Fruit fly (Drosophila melanogaster) whole organism, prepupa: ENCODE results near the gene CG11035.
"Not testable (repeated sequence)": the region's sequence is repeated elsewhere in the genome, so short reads cannot be mapped to it uniquely, and the experiment has no call there.

Experiments used
- CG6163 ChIP-seq: fragments of 200-800 bp; sonication (Bioruptor generic); IDR thresholded peaks from 3 replicates; pipeline ENCODE4 v1.3.6; 2022; ENCODE audit warnings: missing biosample characterization, missing genetic modification characterization
- CG6854 ChIP-seq: fragments of 200-800 bp; sonication (Bioruptor generic); optimal IDR thresholded peaks from 2 replicates; lab custom pipeline; 2017; ENCODE audit warnings: missing biosample characterization, mild to moderate bottlenecking, missing genetic modification characterization
- CG8632 ChIP-seq: fragments of 200-800 bp; sonication (Bioruptor generic); optimal IDR thresholded peaks from 3 replicates; lab custom pipeline; 2016; ENCODE audit warnings: missing biosample characterization, missing genetic modification characterization
- CG9139 ChIP-seq: fragments of 200-800 bp; sonication (Bioruptor generic); optimal IDR thresholded peaks from 3 replicates; lab custom pipeline; 2017; ENCODE audit warnings: missing biosample characterization, mild to moderate bottlenecking, missing genetic modification characterization
- Ets21C ChIP-seq: fragments of 200-800 bp; sonication (Bioruptor generic); optimal IDR thresholded peaks from 3 replicates; lab custom pipeline; 2016; ENCODE audit warnings: missing biosample characterization, missing genetic modification characterization
- Gug ChIP-seq: fragments of 200-800 bp; sonication (Bioruptor generic); IDR thresholded peaks from 2 replicates; pipeline ENCODE4 v1.3.6; 2022; ENCODE audit warnings: missing biosample characterization, missing genetic modification characterization
- Hr38 ChIP-seq: sonication (Bioruptor generic); optimal IDR thresholded peaks from 2 replicates; lab custom pipeline; 2016; ENCODE audit warnings: missing biosample characterization, missing genetic modification characterization
- Hr39 ChIP-seq: fragments of 200-800 bp; sonication (Bioruptor generic); optimal IDR thresholded peaks from 2 replicates; lab custom pipeline; 2016; ENCODE audit warnings: missing biosample characterization, missing genetic modification characterization
- Sox15 ChIP-seq: fragments of 200-800 bp; sonication (Bioruptor generic); optimal IDR thresholded peaks from 3 replicates; lab custom pipeline; 2016; ENCODE audit warnings: missing biosample characterization, missing genetic modification characterization
- cyc ChIP-seq: fragments of 200-800 bp; sonication (Bioruptor generic); optimal IDR thresholded peaks from 3 replicates; lab custom pipeline; 2016; ENCODE audit warnings: missing biosample characterization, missing genetic modification characterization
- fd59A ChIP-seq: fragments of 200-800 bp; sonication (Bioruptor generic); optimal IDR thresholded peaks from 2 replicates; lab custom pipeline; 2017; ENCODE audit warnings: missing biosample characterization, mild to moderate bottlenecking, missing genetic modification characterization, missing genetic modification reagents
- topi ChIP-seq: fragments of 200-800 bp; sonication (Bioruptor generic); optimal IDR thresholded peaks from 3 replicates; lab custom pipeline; 2016; ENCODE audit warnings: missing biosample characterization, missing genetic modification characterization
- vri ChIP-seq: fragments of 200-800 bp; sonication (Bioruptor generic); optimal IDR thresholded peaks from 3 replicates; lab custom pipeline; 2016; ENCODE audit warnings: missing biosample characterization, mild to moderate bottlenecking, missing genetic modification characterization

- TF ChIP-seq CG6163 (GFP tag; lab: Robert Waterston, UW); vri (GFP tag; lab: Kevin White, UChicago); cyc (GFP tag; lab: Kevin White, UChicago); Gug (GFP tag; lab: Robert Waterston, UW); CG9139; Hr38; fd59A (GFP tag; lab: Kevin White, UChicago); Sox15 (GFP tag; lab: Kevin White, UChicago); Hr39; CG6854; Ets21C; CG8632 (GFP tag; lab: Kevin White, UChicago); topi: not testable (repeated sequence)
Measured at dm6 chr3R:8048867-8049266, 16.1 kb upstream of the CG11035 start, which contains the start of gene CG43618.
